Worm (Caenorhabditis elegans) whole organism, L4 larva: ENCODE measurements around the gene C09B9.1.

ENCODE experiments used
- D1046.2 ChIP-seq: fragments of 200-800 bp; sonication (Bioruptor generic); IDR thresholded peaks from 2 replicates; pipeline ENCODE4 v1.3.6; 2022; ENCODE audit warnings: missing genetic modification characterization, missing compliant biosample characterization
- F10B5.3 ChIP-seq: sonication (generic microtip); optimal IDR thresholded peaks from 2 replicates; lab custom pipeline; 2016; ENCODE audit warnings: mild to moderate bottlenecking, missing genetic modification characterization, missing compliant biosample characterization
- F26F4.8 ChIP-seq: fragments of 200-800 bp; sonication (Bioruptor generic); conservative IDR thresholded peaks from 2 replicates; pipeline ENCODE4 v1.3.6; 2022; ENCODE audit warnings: missing genetic modification characterization, missing compliant biosample characterization
- F49E8.2 ChIP-seq: sonication (generic microtip); optimal IDR thresholded peaks from 2 replicates; lab custom pipeline; 2016; ENCODE audit warnings: missing compliant biosample characterization, mild to moderate bottlenecking, missing genetic modification characterization, borderline replicate concordance
- T26A8.4 ChIP-seq: fragments of 200-800 bp; sonication (Bioruptor generic); IDR thresholded peaks from 2 replicates; pipeline ENCODE4 v1.3.6; 2022; ENCODE audit warnings: missing genetic modification characterization, missing compliant biosample characterization
- Y48G9A.11 ChIP-seq: fragments of 200-800 bp; sonication (Bioruptor generic); IDR thresholded peaks from 2 replicates; pipeline ENCODE4 v1.3.6; 2022; ENCODE audit warnings: missing genetic modification reagents, missing genetic modification characterization, missing compliant biosample characterization
- ZK337.2 ChIP-seq: fragments of 200-800 bp; sonication (Bioruptor generic); IDR thresholded peaks from 2 replicates; pipeline ENCODE4 v1.3.6; 2022; ENCODE audit warnings: missing genetic modification reagents, missing genetic modification characterization, missing compliant biosample characterization
- ZK546.5 ChIP-seq, 2 experiments: sonication (generic microtip); optimal IDR thresholded peaks; 2 replicates each; lab custom pipeline; 2017; ENCODE audit warnings: missing biosample characterization in 2 of 2, missing genetic modification characterization in 2 of 2
- aha-1 ChIP-seq: fragments of 150-350 bp; peaks from one replicate; lab custom pipeline; 2014; ENCODE audit warnings: missing biosample characterization, missing genetic modification characterization
- ama-1 ChIP-seq: fragments of 150-350 bp; optimal IDR thresholded peaks from 2 replicates; lab custom pipeline; 2014; ENCODE audit warnings: inconsistent platforms, mixed read lengths
- arid-1 ChIP-seq: fragments of 200-800 bp; sonication (Bioruptor generic); conservative IDR thresholded peaks from 2 replicates; pipeline ENCODE4 v1.3.6; 2022; ENCODE audit warnings: missing genetic modification reagents, missing genetic modification characterization, missing compliant biosample characterization
- ceh-20 ChIP-seq: fragments of 200-800 bp; sonication (Bioruptor generic); IDR thresholded peaks from 2 replicates; pipeline ENCODE4 v1.3.6; 2022; ENCODE audit warnings: missing genetic modification reagents, missing genetic modification characterization, missing compliant biosample characterization
- ceh-82 ChIP-seq: sonication (generic microtip); optimal IDR thresholded peaks from 2 replicates; lab custom pipeline; 2017; ENCODE audit warnings: missing biosample characterization, missing genetic modification characterization
- daf-8 ChIP-seq: fragments of 200-800 bp; sonication (Bioruptor generic); IDR thresholded peaks from 2 replicates; pipeline ENCODE4 v1.3.6; 2022; ENCODE audit warnings: missing genetic modification characterization, missing compliant biosample characterization
- dmd-9 ChIP-seq: fragments of 200-800 bp; sonication (Bioruptor generic); IDR thresholded peaks from 2 replicates; pipeline ENCODE4 v1.3.6; 2022; ENCODE audit warnings: missing genetic modification reagents, missing genetic modification characterization, missing compliant biosample characterization
- egl-43 ChIP-seq: fragments of 200-800 bp; sonication (Bioruptor generic); IDR thresholded peaks from 2 replicates; pipeline ENCODE4 v1.3.6; 2022; ENCODE audit warnings: missing genetic modification reagents, missing genetic modification characterization, missing compliant biosample characterization
- fkh-10 ChIP-seq: fragments of 150-350 bp; optimal IDR thresholded peaks from 2 replicates; lab custom pipeline; 2014; ENCODE audit warnings: missing biosample characterization, missing genetic modification reagents, missing genetic modification characterization
- fos-1 ChIP-seq: fragments of 150-350 bp; optimal IDR thresholded peaks from 2 replicates; lab custom pipeline; 2014; ENCODE audit warnings: missing biosample characterization, missing genetic modification characterization
- gei-8 ChIP-seq: fragments of 200-800 bp; sonication (Bioruptor generic); optimal IDR thresholded peaks from 2 replicates; lab custom pipeline; 2018; ENCODE audit warnings: mild to moderate bottlenecking, missing genetic modification characterization, missing compliant biosample characterization
- lim-7 ChIP-seq: fragments of 200-800 bp; sonication (Bioruptor generic); IDR thresholded peaks from 2 replicates; pipeline ENCODE4 v1.3.6; 2022; ENCODE audit warnings: missing genetic modification characterization, missing compliant biosample characterization
- lin-39 ChIP-seq: fragments of 150-350 bp; optimal IDR thresholded peaks from 2 replicates; lab custom pipeline; 2014; ENCODE audit warnings: missing biosample characterization, missing genetic modification reagents, missing genetic modification characterization
- mdt-29 ChIP-seq: fragments of 200-800 bp; sonication (Bioruptor generic); IDR thresholded peaks from 2 replicates; pipeline ENCODE4 v1.3.6; 2022; ENCODE audit warnings: missing genetic modification reagents, missing genetic modification characterization, missing compliant biosample characterization
- mxl-2 ChIP-seq: fragments of 200-800 bp; sonication (Bioruptor generic); conservative IDR thresholded peaks from 2 replicates; pipeline ENCODE4 v1.3.6; 2022; ENCODE audit warnings: missing genetic modification reagents, missing genetic modification characterization, missing compliant biosample characterization
- nhr-25 ChIP-seq: sonication (generic microtip); optimal IDR thresholded peaks from 2 replicates; lab custom pipeline; 2017; ENCODE audit warnings: missing genetic modification characterization, mild to moderate bottlenecking, missing compliant biosample characterization, antibody characterized with exemption, moderate library complexity, borderline replicate concordance; ENCODE audit not compliant: insufficient read depth
- nhr-28 ChIP-seq: fragments of 150-350 bp; optimal IDR thresholded peaks from 2 replicates; lab custom pipeline; 2014; ENCODE audit warnings: missing biosample characterization, missing genetic modification characterization
- nhr-77 ChIP-seq: fragments of 150-350 bp; optimal IDR thresholded peaks from 2 replicates; lab custom pipeline; 2014; ENCODE audit warnings: missing biosample characterization, missing genetic modification characterization
- pha-4 ChIP-seq, 2 experiments: fragments of 150-350 bp in 1 of 2; fragments of 200-800 bp in 1 of 2; sonication (Bioruptor generic) in 1 of 2; IDR thresholded peaks in 1 of 2; optimal IDR thresholded peaks in 1 of 2; 2 replicates each; pipeline versions ENCODE4 v1.3.6 to Lab custom; 2014 to 2022; ENCODE audit warnings: missing genetic modification characterization in 2 of 2, missing genetic modification reagents in 2 of 2, missing biosample characterization in 1 of 2, missing compliant biosample characterization in 1 of 2
- php-3 ChIP-seq: fragments of 200-800 bp; sonication (Bioruptor generic); IDR thresholded peaks from 2 replicates; pipeline ENCODE4 v1.3.6; 2022; ENCODE audit warnings: missing genetic modification reagents, missing genetic modification characterization, missing compliant biosample characterization
- sdz-12 ChIP-seq: fragments of 200-800 bp; sonication (Bioruptor generic); optimal IDR thresholded peaks from 2 replicates; lab custom pipeline; 2018; ENCODE audit warnings: mild to moderate bottlenecking, missing genetic modification characterization, missing compliant biosample characterization
- set-16 ChIP-seq: fragments of 200-800 bp; sonication (Bioruptor generic); IDR thresholded peaks from 2 replicates; pipeline ENCODE4 v1.3.6; 2022; ENCODE audit warnings: missing genetic modification reagents, missing genetic modification characterization, missing compliant biosample characterization
- tag-97 ChIP-seq: fragments of 200-800 bp; sonication (Bioruptor generic); IDR thresholded peaks from 2 replicates; pipeline ENCODE4 v1.3.6; 2022; ENCODE audit warnings: missing genetic modification characterization, missing compliant biosample characterization
- unc-62 ChIP-seq, 3 experiments: fragments of 150-350 bp in 1 of 3; sonication (generic microtip); optimal IDR thresholded peaks in 2 of 3; peaks in 1 of 3; 1 replicate in 1 of 3; 2 replicates in 2 of 3; lab custom pipeline; 2014 to 2017; ENCODE audit warnings: missing biosample characterization in 3 of 3, missing genetic modification characterization in 3 of 3, missing genetic modification reagents in 3 of 3, missing genotype in 1 of 3
- vab-7 ChIP-seq: fragments of 200-800 bp; sonication (Bioruptor generic); IDR thresholded peaks from 2 replicates; pipeline ENCODE4 v1.3.6; 2022; ENCODE audit warnings: missing genetic modification reagents, missing genetic modification characterization, missing compliant biosample characterization
- zfp-3 ChIP-seq: fragments of 200-800 bp; sonication (Bioruptor generic); conservative IDR thresholded peaks from 2 replicates; pipeline ENCODE4 v1.3.6; 2022; ENCODE audit warnings: missing genetic modification reagents, missing genetic modification characterization, missing compliant biosample characterization
- zip-2 ChIP-seq: fragments of 150-350 bp; optimal IDR thresholded peaks from 2 replicates; lab custom pipeline; 2014; ENCODE audit warnings: missing biosample characterization, missing genetic modification characterization

The C09B9.1 gene

DNA sequence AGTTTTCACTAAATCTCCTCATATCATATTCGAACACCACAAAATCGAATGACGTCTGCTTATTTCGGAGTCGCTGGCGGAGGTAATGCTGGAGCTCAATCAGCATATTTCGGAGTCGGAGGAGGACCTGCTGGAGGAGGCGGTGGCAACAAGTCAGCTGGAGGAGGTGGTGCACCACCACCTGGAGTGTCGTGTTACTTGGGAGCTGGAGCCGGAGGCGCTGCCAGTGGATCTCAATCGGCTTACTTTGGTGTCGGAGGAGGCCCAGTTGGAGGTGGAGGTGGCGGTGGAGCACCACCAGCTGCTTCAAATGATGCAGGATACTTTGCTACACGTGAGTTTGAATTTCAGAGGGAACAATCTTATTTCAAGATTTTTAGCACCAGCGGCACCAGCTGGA is 21.1 kb upstream of the C09B9.1 start, which contains the start of gene ssq-4:
Gene ssq-4 (plus strand): TSS at position 19 of the 400 bp plus-strand sequence.
- peak; percentile 83 for TF ChIP-seq set-16

- TF ChIP-seq set-16: peak; percentile 82
- TF ChIP-seq, all 104 proteins: peak for 1; not testable (repeated sequence) for 103
Observed at ce11 chrIV:5017075-5017474, 20.5 kb upstream of the C09B9.1 start, which contains the start of gene T28H11.7. TSS of gene T28H11.7 (minus strand) at chrIV:5017175.

- TF ChIP-seq fkh-10 (GFP tag; lab: Kevin White, UChicago) (no peak), aha-1 (tag; lab: Kevin White, UChicago) (peak; percentile 30), pha-4 (GFP tag; IDR thresholded peaks at IDR 0.05; lab: Robert Waterston, UW) (no peak), pha-4 (tag; optimal IDR thresholded peaks at IDR 0.05; lab: Kevin White, UChicago) (no peak)
Observed at ce11 chrIV:5020533-5020932, 17.1 kb upstream of the C09B9.1 start, which contains the start of gene T28H11.8. TSS of gene T28H11.8 (minus strand) at chrIV:5020633.

DNA sequence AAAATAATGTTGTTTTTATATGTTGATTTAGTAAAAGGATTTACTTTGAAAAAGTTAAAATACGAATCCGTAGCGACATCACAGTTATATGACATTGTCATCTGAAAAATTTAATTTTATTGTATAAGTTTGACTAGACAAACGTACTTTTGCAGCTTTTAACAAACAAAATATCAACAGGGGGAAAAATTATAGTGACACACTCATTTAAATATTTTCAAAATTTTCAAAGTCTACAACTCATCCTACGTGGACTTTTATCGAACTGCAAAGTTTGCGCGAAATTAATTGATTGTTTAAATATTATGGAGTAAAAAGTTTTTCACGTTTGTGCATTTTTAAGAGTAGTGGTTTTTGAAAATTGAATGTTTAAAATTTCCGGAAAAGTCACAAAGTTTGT is 11.9 kb upstream of the C09B9.1 start, which contains the start of gene C09B9.85:
Gene C09B9.85 (minus strand): TSS at position 101 of the 400 bp plus-strand sequence.
- TF ChIP-seq arid-1 (GFP tag; lab: Robert Waterston, UW) (no peak), sdz-12 (GFP tag; lab: Kevin White, UChicago) (no peak), egl-43 (no peak)

DNA sequence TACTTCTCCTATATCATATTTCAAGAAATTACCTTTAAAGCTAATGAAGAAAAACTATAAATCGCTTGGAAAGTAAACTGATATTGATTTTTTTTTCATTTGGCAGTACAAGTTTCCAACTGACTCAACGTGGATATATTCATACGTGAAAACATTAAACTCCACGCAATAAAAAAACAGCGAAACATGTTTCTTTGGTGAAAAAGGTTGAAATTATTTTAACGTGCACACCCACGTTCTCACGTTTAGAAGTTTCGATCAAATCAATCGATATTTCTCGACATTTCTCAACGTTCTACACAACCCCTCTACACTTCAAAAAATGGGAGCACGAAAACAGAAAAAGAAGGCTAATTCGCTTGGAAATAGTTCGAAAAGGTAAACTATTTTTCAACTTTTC is 8.6 kb upstream of the C09B9.1 start, which contains the start of the genes best-6 and C09B9.2:
Gene best-6 (minus strand): TSS at position 101 of the 400 bp plus-strand sequence.
Gene C09B9.2 (plus strand): TSS at position 314 of the 400 bp plus-strand sequence.
- TF ChIP-seq unc-62 (GFP tag; optimal IDR thresholded peaks at IDR 0.05 in 1 of 2; lab: Kevin White, UChicago) (peak in 1 of 2 experiments; percentile 87), unc-62 (tag; optimal IDR thresholded peaks at IDR 0.05; lab: Kevin White, UChicago) (no peak), php-3 (GFP tag; lab: Robert Waterston, UW) (no peak)

ce11 chrIV:5031346-5031745 is 6.2 kb upstream of the C09B9.1 start:
- TF ChIP-seq aha-1 (tag; lab: Kevin White, UChicago) (peak; percentile 90), F10B5.3 (tag; lab: Kevin White, UChicago) (no peak)

ce11 chrIV:5033276-5033675 is 4.3 kb upstream of the C09B9.1 start, which contains the start of gene C09B9.4:
TSS of gene C09B9.4 (minus strand) at chrIV:5033376.
- TF ChIP-seq T26A8.4 (GFP tag; lab: Robert Waterston, UW) (no peak), nhr-25 (no peak), ama-1 (lab: Kevin White, UChicago) (no peak), php-3 (GFP tag; lab: Robert Waterston, UW) (no peak), lim-7 (GFP tag; lab: Robert Waterston, UW) (no peak), vab-7 (GFP tag; lab: Robert Waterston, UW) (no peak), mdt-29 (no peak), aha-1 (tag; lab: Kevin White, UChicago) (no peak)

- TF ChIP-seq zip-2 (no peak), ceh-82 (no peak), ceh-20 (GFP tag; lab: Robert Waterston, UW) (peak; percentile 71), gei-8 (GFP tag; lab: Kevin White, UChicago) (peak; percentile 11), php-3 (GFP tag; lab: Robert Waterston, UW) (no peak), lin-39 (tag; lab: Kevin White, UChicago) (no peak), nhr-28 (tag; lab: Kevin White, UChicago) (no peak), F49E8.2 (tag; lab: Kevin White, UChicago) (peak; percentile 32), ZK546.5 (tag; optimal IDR thresholded peaks at IDR 0.05; lab: Kevin White, UChicago) (no peak), ZK337.2 (0 out of 2 replicates have a peak, but pooled peaks have one; percentile 5), pha-4 (GFP tag; IDR thresholded peaks at IDR 0.05; lab: Robert Waterston, UW) (peak; percentile 82), pha-4 (tag; optimal IDR thresholded peaks at IDR 0.05; lab: Kevin White, UChicago) (no peak), F26F4.8 (GFP tag; lab: Robert Waterston, UW) (peak; percentile 84), mxl-2 (GFP tag; lab: Robert Waterston, UW) (no peak), D1046.2 (GFP tag; lab: Robert Waterston, UW) (peak; percentile 78; the same call in 1 of the 2 replicates), Y48G9A.11 (GFP tag; lab: Robert Waterston, UW) (peak; percentile 76), zfp-3 (GFP tag; lab: Robert Waterston, UW) (peak; percentile 69; the same call in 1 of the 2 replicates), tag-97 (GFP tag; lab: Robert Waterston, UW) (no peak), daf-8 (GFP tag; lab: Robert Waterston, UW) (no peak), dmd-9 (GFP tag; lab: Robert Waterston, UW) (no peak), nhr-77 (tag; lab: Kevin White, UChicago) (no peak), fos-1 (tag; lab: Kevin White, UChicago) (no peak)
Observed at ce11 chrIV:5038744-5039143, 1.2 kb downstream of the C09B9.1 start.
